Fruit fly (Drosophila melanogaster): ENCODE results near the gene pho.
A peak's percentile ranks its signal among the peaks of the same experiment; 100 is the strongest.

The pho gene

DNA sequence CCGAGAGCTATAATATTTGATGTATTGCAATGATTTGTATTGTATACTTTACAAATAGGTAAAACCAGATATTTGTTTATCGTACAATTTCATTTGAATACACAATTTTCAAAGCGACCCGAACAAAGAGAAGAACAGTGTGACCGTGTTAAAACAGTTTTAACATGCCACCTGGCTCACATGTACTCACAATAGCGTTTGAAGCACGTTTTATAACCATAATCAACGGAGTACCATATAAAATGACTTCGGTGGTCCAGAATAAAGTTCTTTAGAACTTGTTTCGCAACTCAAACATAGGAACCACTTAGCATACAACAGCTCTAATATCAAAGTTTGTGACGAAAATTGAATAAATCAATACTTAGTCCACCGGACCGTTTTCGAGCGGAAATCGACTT, 49.1 kb upstream of the pho start, which contains the start of the genes Dyrk3 and Cadps (continued):
- TF ChIP-seq Ets97D (GFP tag; optimal IDR thresholded peaks at IDR 0.05), result peak; percentile 75
- no peak for TF ChIP-seq CG6765 (GFP tag; optimal IDR thresholded peaks at IDR 0.05)
- no peak for TF ChIP-seq Gsc (GFP tag; IDR thresholded peaks at IDR 0.05)
- TF ChIP-seq Gug (GFP tag; IDR thresholded peaks at IDR 0.05), result no peak
- no peak; the same call in 1 of the 2 replicates for TF ChIP-seq CG32767 (GFP tag; IDR thresholded peaks at IDR 0.05)
- TF ChIP-seq CG30431 (GFP tag; optimal IDR thresholded peaks at IDR 0.05), result no peak
- no peak for TF ChIP-seq CG10431 (GFP tag; optimal IDR thresholded peaks at IDR 0.05)
- TF ChIP-seq oc (tag; optimal IDR thresholded peaks at IDR 0.05), result no peak
- no peak for TF ChIP-seq CG10462 (GFP tag; optimal IDR thresholded peaks at IDR 0.05)
- no peak for TF ChIP-seq CG10654 (GFP tag; optimal IDR thresholded peaks at IDR 0.05)
- no peak for TF ChIP-seq sim (GFP tag; IDR thresholded peaks at IDR 0.05)
- no peak for TF ChIP-seq peb (GFP tag; IDR thresholded peaks at IDR 0.05)
- TF ChIP-seq repo (GFP tag; optimal IDR thresholded peaks at IDR 0.05), result no peak
- no peak for TF ChIP-seq Dip2 (GFP tag; IDR thresholded peaks at IDR 0.05)
- no peak for TF ChIP-seq H2.0 (GFP tag; IDR thresholded peaks at IDR 0.05)
- no peak for TF ChIP-seq CG9609 (GFP tag; optimal IDR thresholded peaks at IDR 0.05)
- TF ChIP-seq CG14441 (GFP tag; IDR thresholded peaks at IDR 0.05), result no peak
- TF ChIP-seq CkIIα-i1 (GFP tag; IDR thresholded peaks at IDR 0.05), result no peak
- peak; percentile 8 for TF ChIP-seq HLH54F (GFP tag; optimal IDR thresholded peaks at IDR 0.05)
- no peak for TF ChIP-seq slou (GFP tag; optimal IDR thresholded peaks at IDR 0.05)
- TF ChIP-seq sob (GFP tag; IDR thresholded peaks at IDR 0.05), result no peak
- no peak for TF ChIP-seq CG7987 (GFP tag; optimal IDR thresholded peaks at IDR 0.05)
- no peak for TF ChIP-seq CG18011 (GFP tag; optimal IDR thresholded peaks at IDR 0.05)
- peak; percentile 52 for TF ChIP-seq CG14710 (tag; optimal IDR thresholded peaks at IDR 0.05)
- TF ChIP-seq Oli (tag; optimal IDR thresholded peaks at IDR 0.05), result no peak
- TF ChIP-seq usp (GFP tag; optimal IDR thresholded peaks at IDR 0.05), result no peak
- no peak; the same call in 1 of the 2 replicates for TF ChIP-seq E2f2 (GFP tag; IDR thresholded peaks at IDR 0.05)
- no peak for TF ChIP-seq Stat92E (GFP tag; optimal IDR thresholded peaks at IDR 0.05)
- no peak for TF ChIP-seq Nf-YC (tag; optimal IDR thresholded peaks at IDR 0.05)
- no peak for TF ChIP-seq Sox102F (GFP tag; optimal IDR thresholded peaks at IDR 0.05)
- no peak for TF ChIP-seq CG5953 (GFP tag; IDR thresholded peaks at IDR 0.05)
- TF ChIP-seq hb (GFP tag; IDR thresholded peaks at IDR 0.05; ENCODE audit: partially characterized antibody), result no peak
- TF ChIP-seq fd64A (GFP tag; optimal IDR thresholded peaks at IDR 0.05), result no peak
- no peak for TF ChIP-seq CG18619 (GFP tag; optimal IDR thresholded peaks at IDR 0.05)
- no peak; the same call in 1 of the 3 replicates for TF ChIP-seq CG7357 (GFP tag; IDR thresholded peaks at IDR 0.05)
- TF ChIP-seq caup (GFP tag; optimal IDR thresholded peaks at IDR 0.05; ENCODE audit: severe bottlenecking), result no peak
- TF ChIP-seq ind (GFP tag; optimal IDR thresholded peaks at IDR 0.05), result no peak
- TF ChIP-seq Aef1 (GFP tag; IDR thresholded peaks at IDR 0.05), result no peak
- no peak for TF ChIP-seq bsh (GFP tag; optimal IDR thresholded peaks at IDR 0.05)
- TF ChIP-seq CG1024 (GFP tag; IDR thresholded peaks at IDR 0.05), result peak; percentile 99
- peak; percentile 93 for TF ChIP-seq CG11723 (GFP tag; optimal IDR thresholded peaks at IDR 0.05)
- TF ChIP-seq CG2875 (GFP tag; optimal IDR thresholded peaks at IDR 0.05), result no peak
- no peak for TF ChIP-seq CG12236 (GFP tag; optimal IDR thresholded peaks at IDR 0.05)
- no peak for TF ChIP-seq CG9876 (GFP tag; optimal IDR thresholded peaks at IDR 0.05)
- no peak for TF ChIP-seq emc (GFP tag; optimal IDR thresholded peaks at IDR 0.05)
- TF ChIP-seq Dp (GFP tag; optimal IDR thresholded peaks at IDR 0.05), result no peak
- TF ChIP-seq zen (tag; optimal IDR thresholded peaks at IDR 0.05), result no peak
- TF ChIP-seq pita (GFP tag; optimal IDR thresholded peaks at IDR 0.05), result no peak
- TF ChIP-seq CG12769 (tag; optimal IDR thresholded peaks at IDR 0.05), result no peak
- TF ChIP-seq Jarid2 (GFP tag; optimal IDR thresholded peaks at IDR 0.05), result no peak
- no peak for TF ChIP-seq pnt (GFP tag; optimal IDR thresholded peaks at IDR 0.05)
- no peak for TF ChIP-seq Ptx1 (GFP tag; IDR thresholded peaks at IDR 0.05)

All from whole organism, embryonic.